Worm (Caenorhabditis elegans) whole organism, L2 larva: ENCODE measurements around the gene cest-10.

ENCODE experiments used
- F13H6.1 ChIP-seq: sonication (generic microtip); optimal IDR thresholded peaks from 2 replicates; lab custom pipeline; 2016; ENCODE audit warnings: missing genetic modification characterization, missing compliant biosample characterization
- ama-1 ChIP-seq: fragments of 150-350 bp; optimal IDR thresholded peaks from 2 replicates; lab custom pipeline; 2018; ENCODE audit warnings: inconsistent platforms
- ceh-82 ChIP-seq: fragments of 150-350 bp; optimal IDR thresholded peaks from 2 replicates; lab custom pipeline; 2014; ENCODE audit warnings: missing biosample characterization, missing genetic modification characterization
- dmd-4 ChIP-seq: sonication (generic microtip); optimal IDR thresholded peaks from 2 replicates; lab custom pipeline; 2017; ENCODE audit warnings: missing biosample characterization, missing genetic modification characterization
- lin-39 ChIP-seq: fragments of 150-350 bp; optimal IDR thresholded peaks from 2 replicates; lab custom pipeline; 2014; ENCODE audit warnings: missing biosample characterization, missing genetic modification reagents, missing genetic modification characterization
- skn-1 ChIP-seq: sonication (generic microtip); optimal IDR thresholded peaks from 2 replicates; lab custom pipeline; 2017; ENCODE audit warnings: missing biosample characterization, missing genetic modification characterization
- unc-39 ChIP-seq: fragments of 150-350 bp; optimal IDR thresholded peaks from 2 replicates; lab custom pipeline; 2014; ENCODE audit warnings: missing biosample characterization, missing genetic modification characterization
- unc-55 ChIP-seq: fragments of 150-350 bp; sonication (generic microtip); optimal IDR thresholded peaks from 3 replicates; lab custom pipeline; 2014; ENCODE audit warnings: missing biosample characterization, missing genetic modification reagents, missing genetic modification characterization
- unc-62 ChIP-seq: fragments of 150-350 bp; optimal IDR thresholded peaks from 2 replicates; lab custom pipeline; 2014; ENCODE audit warnings: missing biosample characterization, missing genetic modification reagents, missing genetic modification characterization
- zag-1 ChIP-seq: fragments of 150-350 bp; optimal IDR thresholded peaks from 2 replicates; lab custom pipeline; 2014; ENCODE audit warnings: missing biosample characterization, missing genetic modification characterization
- ztf-4 ChIP-seq: fragments of 150-350 bp; optimal IDR thresholded peaks from 2 replicates; lab custom pipeline; 2014; ENCODE audit warnings: missing biosample characterization, missing genetic modification characterization

DNA sequence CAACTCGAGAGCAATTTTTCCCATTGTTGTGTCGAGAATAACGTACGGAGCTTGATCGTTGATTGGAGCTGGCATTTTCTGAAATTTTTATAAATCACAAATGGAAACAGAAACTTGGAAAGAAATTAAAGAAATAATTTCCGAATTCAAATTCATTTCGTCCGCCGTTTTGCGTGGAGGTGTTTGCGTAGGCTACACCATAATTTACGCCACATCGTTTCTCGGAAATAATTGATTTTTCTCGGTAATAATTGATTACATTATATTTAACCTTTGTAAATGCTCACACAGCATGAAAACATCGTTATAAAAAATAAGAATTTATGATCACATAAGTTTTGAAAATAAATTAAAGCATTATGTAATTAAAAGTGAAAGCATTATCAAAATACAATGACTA is 47.2 kb upstream of the cest-10 start, which contains the start of gene cyn-12:
- TF ChIP-seq dmd-4 (tag; lab: Kevin White, UChicago) (no peak), zag-1 (tag; lab: Kevin White, UChicago) (no peak), F13H6.1 (tag; lab: Kevin White, UChicago) (no peak), ama-1 (lab: Kevin White, UChicago) (no peak), ztf-4 (tag; lab: Kevin White, UChicago) (no peak), lin-39 (tag; lab: Kevin White, UChicago) (no peak), unc-55 (GFP tag; lab: Kevin White, UChicago) (no peak), skn-1 (no peak), unc-39 (no peak), unc-62 (GFP tag; lab: Kevin White, UChicago) (no peak), ceh-82 (tag; lab: Kevin White, UChicago) (no peak)
